Worm (Caenorhabditis elegans): ENCODE data around the gene srab-13.

srab-13 gene

ce11 chrV:1989220-1989619 lies 38.5 kb downstream of the srab-13 start:
- TF ChIP-seq tbx-7 (tag; optimal IDR thresholded peaks at IDR 0.05) = no peak
- TF ChIP-seq hlh-13 (GFP tag; optimal IDR thresholded peaks at IDR 0.05) = no peak
- no peak for TF ChIP-seq fkh-6 (tag; optimal IDR thresholded peaks at IDR 0.05)
- no peak for TF ChIP-seq mec-3 (tag; optimal IDR thresholded peaks at IDR 0.05; ENCODE audit: borderline replicate concordance)
- no peak for TF ChIP-seq rnt-1 (tag; optimal IDR thresholded peaks at IDR 0.05)
- TF ChIP-seq ceh-6 (GFP tag; optimal IDR thresholded peaks at IDR 0.05) = no peak
- no peak for TF ChIP-seq hlh-8 (tag; optimal IDR thresholded peaks at IDR 0.05)
- TF ChIP-seq pha-2 (tag; optimal IDR thresholded peaks at IDR 0.05) = no peak
- TF ChIP-seq ztf-16 (tag; optimal IDR thresholded peaks at IDR 0.05) = no peak
- TF ChIP-seq ceh-34 (tag; optimal IDR thresholded peaks at IDR 0.05) = no peak
- no peak for TF ChIP-seq fkh-10 (GFP tag; optimal IDR thresholded peaks at IDR 0.05)
- TF ChIP-seq unc-86 (tag; optimal IDR thresholded peaks at IDR 0.05) = no peak
- no peak for TF ChIP-seq odd-2 (tag; optimal IDR thresholded peaks at IDR 0.05)
- no peak for TF ChIP-seq ets-4 (tag; optimal IDR thresholded peaks at IDR 0.05)
- no peak for TF ChIP-seq ttx-3 (tag; optimal IDR thresholded peaks at IDR 0.05)
- no peak for TF ChIP-seq gmeb-2 (tag; optimal IDR thresholded peaks at IDR 0.05)

- no peak for TF ChIP-seq pha-2 (tag; optimal IDR thresholded peaks at IDR 0.05)
- no peak for TF ChIP-seq pros-1 (tag; optimal IDR thresholded peaks at IDR 0.05)
- TF ChIP-seq fkh-6 (tag; optimal IDR thresholded peaks at IDR 0.05) = no peak
- no peak for TF ChIP-seq ttx-3 (tag; optimal IDR thresholded peaks at IDR 0.05)
- TF ChIP-seq zip-5 (tag; optimal IDR thresholded peaks at IDR 0.05) = no peak
- no peak for TF ChIP-seq ceh-9 (tag; optimal IDR thresholded peaks at IDR 0.05)
- TF ChIP-seq ceh-14 (tag; optimal IDR thresholded peaks at IDR 0.05) = no peak
- TF ChIP-seq ceh-45 (GFP tag; IDR thresholded peaks at IDR 0.05) = no peak
Measured at ce11 chrV:1986954-1987353, 40.7 kb downstream of the srab-13 start, which contains the start of gene T08B1.1. Gene T08B1.1 (minus strand): TSS chrV:1987045.

ce11 chrV:1978968-1979367 lies 48.7 kb downstream of the srab-13 start, which contains the start of gene T08B1.4:
Gene T08B1.4 (plus strand): TSS chrV:1979268.
- TF ChIP-seq K02D7.2 (tag; optimal IDR thresholded peaks at IDR 0.05) (no peak), ttx-3 (tag; optimal IDR thresholded peaks at IDR 0.05) (no peak), T23F11.4 (GFP tag; optimal IDR thresholded peaks at IDR 0.05) (no peak), lim-6 (tag; optimal IDR thresholded peaks at IDR 0.05) (no peak), sdc-2 (tag; optimal IDR thresholded peaks at IDR 0.05) (no peak), pag-3 (tag; optimal IDR thresholded peaks at IDR 0.05; ENCODE audit: borderline replicate concordance) (no peak), unc-42 (tag; optimal IDR thresholded peaks at IDR 0.05) (no peak), nfya-1 (tag; optimal IDR thresholded peaks at IDR 0.05) (no peak), ceh-48 (tag; optimal IDR thresholded peaks at IDR 0.05) (no peak), hlh-8 (tag; optimal IDR thresholded peaks at IDR 0.05) (no peak), ets-4 (tag; optimal IDR thresholded peaks at IDR 0.05) (no peak)

- no peak for TF ChIP-seq pax-1 (tag; optimal IDR thresholded peaks at IDR 0.05)
- TF ChIP-seq gmeb-2 (tag; optimal IDR thresholded peaks at IDR 0.05) = no peak
- no peak for TF ChIP-seq hlh-8 (tag; optimal IDR thresholded peaks at IDR 0.05)
- TF ChIP-seq che-1 (tag; optimal IDR thresholded peaks at IDR 0.05) = no peak
- no peak for TF ChIP-seq npax-4 (tag; optimal IDR thresholded peaks at IDR 0.05)
- no peak for TF ChIP-seq T23F11.4 (GFP tag; optimal IDR thresholded peaks at IDR 0.05)
- no peak for TF ChIP-seq ceh-22 (tag; optimal IDR thresholded peaks at IDR 0.05)
- no peak for TF ChIP-seq C08G9.2 (tag; optimal IDR thresholded peaks at IDR 0.05)
- no peak for TF ChIP-seq odd-2 (tag; optimal IDR thresholded peaks at IDR 0.05)
- TF ChIP-seq ttx-3 (tag; optimal IDR thresholded peaks at IDR 0.05) = no peak
- TF ChIP-seq pha-2 (tag; optimal IDR thresholded peaks at IDR 0.05) = no peak
- no peak for TF ChIP-seq syd-9 (tag; optimal IDR thresholded peaks at IDR 0.05)
- TF ChIP-seq nhr-232 (tag; optimal IDR thresholded peaks at IDR 0.05) = no peak
- no peak for TF ChIP-seq ahr-1 (tag; optimal IDR thresholded peaks at IDR 0.05)
- TF ChIP-seq pros-1 (tag; optimal IDR thresholded peaks at IDR 0.05) = no peak
- no peak for TF ChIP-seq unc-86 (tag; optimal IDR thresholded peaks at IDR 0.05)
- no peak for TF ChIP-seq dmd-4 (tag; optimal IDR thresholded peaks at IDR 0.05; ENCODE audit: borderline replicate concordance)
- TF ChIP-seq eyg-1 (tag; optimal IDR thresholded peaks at IDR 0.05) = no peak
- no peak for TF ChIP-seq hlh-30 (tag; optimal IDR thresholded peaks at IDR 0.05; ENCODE audit: insufficient read depth)
- TF ChIP-seq ceh-31 (tag; optimal IDR thresholded peaks at IDR 0.05) = no peak
Measured at ce11 chrV:1975049-1975448, 52.6 kb downstream of the srab-13 start, which contains the start of gene fbxa-201. Gene fbxa-201 (plus strand): TSS chrV:1975349.

All from whole organism, late embryonic.